Worm (Caenorhabditis elegans) whole organism, L3 larva: Measurements from ENCODE around the gene hst-3.2.

ENCODE experiments used
- ama-1 ChIP-seq: fragments of 150-350 bp; optimal IDR thresholded peaks from 2 replicates; lab custom pipeline; 2018
- egl-5 ChIP-seq: fragments of 150-350 bp; optimal IDR thresholded peaks from 2 replicates; lab custom pipeline; 2017; ENCODE audit warnings: missing biosample characterization, missing genetic modification reagents, missing genetic modification characterization, inconsistent platforms
- elt-1 ChIP-seq: fragments of 150-350 bp; optimal IDR thresholded peaks from 2 replicates; lab custom pipeline; 2014; ENCODE audit warnings: missing biosample characterization, missing genetic modification characterization
- elt-3 ChIP-seq, 3 experiments: fragments of 150-350 bp in 1 of 3; sonication (generic microtip) in 2 of 3; optimal IDR thresholded peaks; 2 replicates in 2 of 3; 4 replicates in 1 of 3; lab custom pipeline; 2014 to 2017; ENCODE audit warnings: missing biosample characterization in 3 of 3, missing genetic modification characterization in 3 of 3
- lin-15B ChIP-seq: fragments of 150-350 bp; optimal IDR thresholded peaks from 2 replicates; lab custom pipeline; 2014; ENCODE audit warnings: missing biosample characterization, missing genetic modification characterization
- nhr-11 ChIP-seq: fragments of 150-350 bp; optimal IDR thresholded peaks from 2 replicates; lab custom pipeline; 2014; ENCODE audit warnings: missing biosample characterization, missing genetic modification characterization
- nhr-28 ChIP-seq: fragments of 150-350 bp; optimal IDR thresholded peaks from 2 replicates; lab custom pipeline; 2014; ENCODE audit warnings: missing biosample characterization, missing genetic modification characterization
- nhr-76 ChIP-seq: fragments of 150-350 bp; sonication (generic microtip); optimal IDR thresholded peaks from 5 replicates; lab custom pipeline; 2014; ENCODE audit warnings: missing biosample characterization, missing genetic modification characterization
- skn-1 ChIP-seq: fragments of 150-350 bp; optimal IDR thresholded peaks from 2 replicates; lab custom pipeline; 2014; ENCODE audit warnings: missing biosample characterization, missing genetic modification characterization
- snpc-4 ChIP-seq: fragments of 150-350 bp; optimal IDR thresholded peaks from 2 replicates; lab custom pipeline; 2014; ENCODE audit warnings: missing biosample characterization, missing genetic modification characterization

DNA sequence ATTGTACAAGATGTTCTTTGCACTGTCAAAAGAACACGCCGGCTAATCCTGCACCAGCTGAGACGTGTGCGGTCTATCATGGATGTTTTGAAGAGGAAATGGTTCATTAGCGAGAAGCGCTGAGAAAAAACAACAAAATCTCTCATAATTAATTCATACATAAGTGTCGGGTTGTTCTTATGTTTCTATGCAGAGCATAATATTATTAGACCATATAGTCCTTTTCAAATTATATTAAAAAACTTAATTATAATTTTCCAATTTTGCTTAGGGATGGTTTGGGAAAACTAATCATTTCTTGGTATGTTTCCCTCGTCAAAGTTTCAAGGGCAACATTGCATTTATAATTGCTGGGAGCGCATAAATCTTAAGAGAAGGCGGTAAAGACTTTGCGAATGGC is 2.1 kb downstream of the hst-3.2 start:
- no peak for TF ChIP-seq ama-1 (lab: Kevin White, UChicago)
- no peak for TF ChIP-seq elt-3 (tag; optimal IDR thresholded peaks at IDR 0.05; lab: Kevin White, UChicago)
- TF ChIP-seq elt-1: no peak
- no peak for TF ChIP-seq skn-1 (tag; lab: Kevin White, UChicago)
- TF ChIP-seq nhr-11: no peak
- TF ChIP-seq snpc-4 (tag; lab: Kevin White, UChicago): no peak
- TF ChIP-seq nhr-76: no peak
- TF ChIP-seq lin-15B (tag; lab: Kevin White, UChicago): no peak
- TF ChIP-seq nhr-28 (tag; lab: Kevin White, UChicago): no peak
- no peak for TF ChIP-seq egl-5 (tag; lab: Kevin White, UChicago)
